Fruit fly (Drosophila melanogaster): Measurements from ENCODE around the gene stck.

- TF ChIP-seq CG8478 (optimal IDR thresholded peaks at IDR 0.05) (no peak), CTCF (optimal IDR thresholded peaks at IDR 0.05) (no peak)
Measured at dm6 chr3R:8313038-8313437, 43.7 kb upstream of the stck start, which contains the start of gene CG7483.
